Worm (Caenorhabditis elegans) whole organism, L4 larva: ENCODE measurements around the gene T28F3.9.

ENCODE experiments used
- R02D3.7 ChIP-seq: fragments of 150-350 bp; sonication (generic microtip); optimal IDR thresholded peaks from 3 replicates; lab custom pipeline; 2014; ENCODE audit warnings: missing biosample characterization, missing genetic modification characterization
- T26A8.4 ChIP-seq: fragments of 200-800 bp; sonication (Bioruptor generic); IDR thresholded peaks from 2 replicates; pipeline ENCODE4 v1.3.6; 2022; ENCODE audit warnings: missing genetic modification characterization, missing compliant biosample characterization
- Y48G9A.11 ChIP-seq: fragments of 200-800 bp; sonication (Bioruptor generic); IDR thresholded peaks from 2 replicates; pipeline ENCODE4 v1.3.6; 2022; ENCODE audit warnings: missing genetic modification reagents, missing genetic modification characterization, missing compliant biosample characterization
- Y75B8A.6 ChIP-seq: fragments of 200-800 bp; sonication (Bioruptor generic); IDR thresholded peaks from 2 replicates; pipeline ENCODE4 v1.3.6; 2022; ENCODE audit warnings: missing genetic modification reagents, missing genetic modification characterization, missing compliant biosample characterization
- ZK337.2 ChIP-seq: fragments of 200-800 bp; sonication (Bioruptor generic); IDR thresholded peaks from 2 replicates; pipeline ENCODE4 v1.3.6; 2022; ENCODE audit warnings: missing genetic modification reagents, missing genetic modification characterization, missing compliant biosample characterization
- aly-2 ChIP-seq: sonication (generic microtip); optimal IDR thresholded peaks from 2 replicates; lab custom pipeline; 2018; ENCODE audit warnings: missing biosample characterization, missing genetic modification characterization
- ama-1 ChIP-seq: fragments of 150-350 bp; optimal IDR thresholded peaks from 2 replicates; lab custom pipeline; 2014; ENCODE audit warnings: inconsistent platforms, mixed read lengths
- ceh-28 ChIP-seq: fragments of 150-350 bp; optimal IDR thresholded peaks from 2 replicates; lab custom pipeline; 2014; ENCODE audit warnings: missing biosample characterization, missing genetic modification reagents, missing genetic modification characterization
- ceh-32 ChIP-seq: sonication (generic microtip); optimal IDR thresholded peaks from 2 replicates; lab custom pipeline; 2016; ENCODE audit warnings: mild to moderate bottlenecking, missing genetic modification characterization, missing compliant biosample characterization; ENCODE audit not compliant: poor library complexity
- ceh-44 ChIP-seq: fragments of 200-800 bp; sonication (Bioruptor generic); IDR thresholded peaks from 2 replicates; pipeline ENCODE4 v1.3.6; 2022; ENCODE audit warnings: missing genetic modification reagents, missing genetic modification characterization, missing compliant biosample characterization
- ceh-82 ChIP-seq: sonication (generic microtip); optimal IDR thresholded peaks from 2 replicates; lab custom pipeline; 2017; ENCODE audit warnings: missing biosample characterization, missing genetic modification characterization
- ces-1 ChIP-seq: fragments of 150-350 bp; sonication (generic microtip); optimal IDR thresholded peaks from 4 replicates; lab custom pipeline; 2014; ENCODE audit warnings: missing biosample characterization, missing genetic modification reagents, missing genetic modification characterization
- ctbp-1 ChIP-seq: fragments of 200-800 bp; sonication (Bioruptor generic); IDR thresholded peaks from 2 replicates; pipeline ENCODE4 v1.3.6; 2022; ENCODE audit warnings: missing genetic modification reagents, missing genetic modification characterization, missing compliant biosample characterization
- daf-12 ChIP-seq: fragments of 150-350 bp; optimal IDR thresholded peaks from 2 replicates; lab custom pipeline; 2014; ENCODE audit warnings: missing biosample characterization, missing genetic modification reagents, missing genetic modification characterization
- daf-19 ChIP-seq: fragments of 200-800 bp; sonication (Bioruptor generic); conservative IDR thresholded peaks from 2 replicates; pipeline ENCODE4 v1.3.6; 2022; ENCODE audit warnings: missing genetic modification characterization, missing compliant biosample characterization
- daf-8 ChIP-seq: fragments of 200-800 bp; sonication (Bioruptor generic); IDR thresholded peaks from 2 replicates; pipeline ENCODE4 v1.3.6; 2022; ENCODE audit warnings: missing genetic modification characterization, missing compliant biosample characterization
- duxl-1 ChIP-seq: sonication (generic microtip); optimal IDR thresholded peaks from 2 replicates; lab custom pipeline; 2016; ENCODE audit warnings: mild to moderate bottlenecking, missing genetic modification characterization, moderate library complexity, missing compliant biosample characterization; ENCODE audit not compliant: poor library complexity
- fkh-10 ChIP-seq: fragments of 150-350 bp; optimal IDR thresholded peaks from 2 replicates; lab custom pipeline; 2014; ENCODE audit warnings: missing biosample characterization, missing genetic modification reagents, missing genetic modification characterization
- hlh-11 ChIP-seq: fragments of 200-800 bp; sonication (Bioruptor generic); optimal IDR thresholded peaks from 2 replicates; lab custom pipeline; 2018; ENCODE audit warnings: mild to moderate bottlenecking, missing genetic modification characterization, missing compliant biosample characterization
- hmg-1.1 ChIP-seq: fragments of 200-800 bp; sonication (Bioruptor generic); IDR thresholded peaks from 2 replicates; pipeline ENCODE4 v1.3.6; 2022; ENCODE audit warnings: missing genetic modification reagents, missing genetic modification characterization, missing compliant biosample characterization
- lir-3 ChIP-seq: sonication (generic microtip); optimal IDR thresholded peaks from 2 replicates; lab custom pipeline; 2016; ENCODE audit warnings: mild to moderate bottlenecking, missing genetic modification characterization, missing compliant biosample characterization
- mdt-29 ChIP-seq: fragments of 200-800 bp; sonication (Bioruptor generic); IDR thresholded peaks from 2 replicates; pipeline ENCODE4 v1.3.6; 2022; ENCODE audit warnings: missing genetic modification reagents, missing genetic modification characterization, missing compliant biosample characterization
- mep-1 ChIP-seq: fragments of 150-350 bp; sonication (generic microtip); optimal IDR thresholded peaks from 3 replicates; lab custom pipeline; 2014; ENCODE audit warnings: missing biosample characterization, missing genetic modification characterization
- mxl-2 ChIP-seq: fragments of 200-800 bp; sonication (Bioruptor generic); conservative IDR thresholded peaks from 2 replicates; pipeline ENCODE4 v1.3.6; 2022; ENCODE audit warnings: missing genetic modification reagents, missing genetic modification characterization, missing compliant biosample characterization
- nhr-10 ChIP-seq: fragments of 150-350 bp; optimal IDR thresholded peaks from 2 replicates; lab custom pipeline; 2014; ENCODE audit warnings: missing biosample characterization, missing genetic modification characterization
- nhr-11 ChIP-seq: fragments of 150-350 bp; optimal IDR thresholded peaks from 2 replicates; lab custom pipeline; 2014; ENCODE audit warnings: missing biosample characterization, missing genetic modification characterization
- nhr-237 ChIP-seq: sonication (generic microtip); optimal IDR thresholded peaks from 2 replicates; lab custom pipeline; 2017; ENCODE audit warnings: missing biosample characterization, missing genetic modification characterization
- nhr-25 ChIP-seq: sonication (generic microtip); optimal IDR thresholded peaks from 2 replicates; lab custom pipeline; 2017; ENCODE audit warnings: missing genetic modification characterization, mild to moderate bottlenecking, missing compliant biosample characterization, antibody characterized with exemption, moderate library complexity, borderline replicate concordance; ENCODE audit not compliant: insufficient read depth
- nhr-28 ChIP-seq: fragments of 150-350 bp; optimal IDR thresholded peaks from 2 replicates; lab custom pipeline; 2014; ENCODE audit warnings: missing biosample characterization, missing genetic modification characterization
- nhr-42 ChIP-seq: fragments of 200-800 bp; sonication (Bioruptor generic); IDR thresholded peaks from 2 replicates; pipeline ENCODE4 v1.3.6; 2022; ENCODE audit warnings: missing genetic modification characterization, missing compliant biosample characterization
- nhr-6 ChIP-seq: fragments of 150-350 bp; optimal IDR thresholded peaks from 2 replicates; lab custom pipeline; 2014; ENCODE audit warnings: missing biosample characterization, missing genetic modification characterization
- nhr-76 ChIP-seq: fragments of 150-350 bp; optimal IDR thresholded peaks from 2 replicates; lab custom pipeline; 2014; ENCODE audit warnings: missing biosample characterization, missing genetic modification characterization
- pqm-1 ChIP-seq: sonication (generic microtip); optimal IDR thresholded peaks from 2 replicates; lab custom pipeline; 2017; ENCODE audit warnings: missing biosample characterization, missing genetic modification characterization
- snpc-4 ChIP-seq: fragments of 150-350 bp; optimal IDR thresholded peaks from 2 replicates; lab custom pipeline; 2014; ENCODE audit warnings: missing biosample characterization, missing genetic modification characterization
- spr-1 ChIP-seq: sonication (generic microtip); optimal IDR thresholded peaks from 2 replicates; lab custom pipeline; 2016; ENCODE audit warnings: mild to moderate bottlenecking, missing genetic modification characterization, missing compliant biosample characterization
- tag-97 ChIP-seq: fragments of 200-800 bp; sonication (Bioruptor generic); IDR thresholded peaks from 2 replicates; pipeline ENCODE4 v1.3.6; 2022; ENCODE audit warnings: missing genetic modification characterization, missing compliant biosample characterization
- unc-130 ChIP-seq: sonication (generic microtip); optimal IDR thresholded peaks from 2 replicates; lab custom pipeline; 2016; ENCODE audit warnings: missing genetic modification reagents, missing genetic modification characterization, missing compliant biosample characterization
- vab-7 ChIP-seq: fragments of 200-800 bp; sonication (Bioruptor generic); IDR thresholded peaks from 2 replicates; pipeline ENCODE4 v1.3.6; 2022; ENCODE audit warnings: missing genetic modification reagents, missing genetic modification characterization, missing compliant biosample characterization
- zag-1 ChIP-seq: fragments of 150-350 bp; optimal IDR thresholded peaks from 2 replicates; lab custom pipeline; 2014; ENCODE audit warnings: missing biosample characterization, missing genetic modification characterization
- ztf-7 ChIP-seq: fragments of 150-350 bp; optimal IDR thresholded peaks from 2 replicates; lab custom pipeline; 2014; ENCODE audit warnings: missing biosample characterization, missing genetic modification characterization

The T28F3.9 gene

ce11 chrIV:17278861-17279591 lies 29.3 kb upstream of the T28F3.9 start, which contains the start of gene hsp-1 (continued):
- TF ChIP-seq nhr-237 (tag; lab: Kevin White, UChicago) (no peak), Y75B8A.6 (GFP tag; lab: Robert Waterston, UW) (peak; percentile 33; the same call in 1 of the 2 replicates), Y48G9A.11 (GFP tag; lab: Robert Waterston, UW) (no peak), ceh-82 (tag; lab: Kevin White, UChicago) (no peak), hlh-11 (tag; lab: Kevin White, UChicago) (no peak), aly-2 (tag; lab: Kevin White, UChicago) (no peak), zag-1 (tag; lab: Kevin White, UChicago) (no peak), ceh-28 (tag; lab: Kevin White, UChicago) (no peak), nhr-42 (GFP tag; lab: Robert Waterston, UW) (no peak), pqm-1 (tag; lab: Kevin White, UChicago) (no peak), ztf-7 (tag; lab: Kevin White, UChicago) (no peak), ama-1 (lab: Kevin White, UChicago) (peak; percentile 82), mdt-29 (GFP tag; lab: Robert Waterston, UW) (0 out of 2 replicates have a peak, but pooled peaks have one; percentile 35), fkh-10 (GFP tag; lab: Kevin White, UChicago) (no peak), unc-130 (GFP tag; lab: Kevin White, UChicago) (no peak), ZK337.2 (no peak), nhr-11 (no peak), nhr-28 (no peak), nhr-10 (tag; lab: Kevin White, UChicago) (no peak), lir-3 (no peak), mxl-2 (GFP tag; lab: Robert Waterston, UW) (0 out of 2 replicates have a peak, but pooled peaks have one; percentile 2), ctbp-1 (GFP tag; lab: Robert Waterston, UW) (no peak), daf-19 (GFP tag; lab: Robert Waterston, UW) (peak; percentile 54; the same call in 1 of the 2 replicates), nhr-76 (tag; lab: Kevin White, UChicago) (no peak), snpc-4 (no peak), nhr-25 (tag; lab: Kevin White, UChicago) (no peak), daf-12 (no peak), spr-1 (no peak), nhr-6 (tag; lab: Kevin White, UChicago) (no peak), duxl-1 (tag; lab: Kevin White, UChicago) (peak; percentile 4), mep-1 (tag; lab: Kevin White, UChicago) (no peak), daf-8 (GFP tag; lab: Robert Waterston, UW) (no peak), ceh-32 (tag; lab: Kevin White, UChicago) (no peak), ces-1 (GFP tag; lab: Kevin White, UChicago) (no peak), tag-97 (GFP tag; lab: Robert Waterston, UW) (no peak), vab-7 (GFP tag; lab: Robert Waterston, UW) (peak; percentile 67; the same call in 1 of the 2 replicates), ceh-44 (GFP tag; lab: Robert Waterston, UW) (no peak), hmg-1.1 (GFP tag; lab: Robert Waterston, UW) (no peak), T26A8.4 (GFP tag; lab: Robert Waterston, UW) (no peak), R02D3.7 (tag; lab: Kevin White, UChicago) (no peak)
- TF ChIP-seq, all 104 proteins: peak for 14
